Fruit fly (Drosophila melanogaster): ENCODE data around the gene rdgC.

The rdgC gene

DNA sequence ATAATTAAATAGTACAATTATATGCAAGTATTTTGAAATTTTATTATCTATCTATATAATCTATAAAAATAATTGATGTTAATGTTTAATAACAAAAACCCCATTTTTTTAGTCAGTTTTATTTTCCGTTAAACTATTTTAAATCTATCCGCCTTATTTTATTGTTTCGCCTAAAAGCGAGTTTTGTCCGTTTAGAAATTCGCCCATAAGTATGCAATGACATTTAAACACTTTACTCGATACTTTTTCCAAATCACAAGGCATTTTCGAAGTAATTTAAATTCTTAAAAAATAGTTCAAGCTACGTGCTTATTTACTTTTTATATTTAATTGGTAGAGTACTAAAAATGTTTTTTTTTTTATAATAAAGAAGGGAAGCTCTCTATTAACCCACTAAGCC, 27.0 kb upstream of the rdgC start (continued):
- no peak for TF ChIP-seq Antp (GFP tag; optimal IDR thresholded peaks at IDR 0.05)
- peak; percentile 44 for TF ChIP-seq E2f2 (GFP tag; IDR thresholded peaks at IDR 0.05)
- TF ChIP-seq CG17361 (GFP tag; IDR thresholded peaks at IDR 0.05): no peak
- TF ChIP-seq CG9215 (GFP tag; IDR thresholded peaks at IDR 0.05): no peak
- no peak for TF ChIP-seq tx (GFP tag; optimal IDR thresholded peaks at IDR 0.05)
- no peak for TF ChIP-seq Pdp1 (GFP tag; optimal IDR thresholded peaks at IDR 0.05)
- no peak for TF ChIP-seq CG8765 (GFP tag; IDR thresholded peaks at IDR 0.05)
- no peak for TF ChIP-seq jing (GFP tag; optimal IDR thresholded peaks at IDR 0.05)
- TF ChIP-seq Stat92E (GFP tag; optimal IDR thresholded peaks at IDR 0.05): no peak
- TF ChIP-seq sens-2 (GFP tag; IDR thresholded peaks at IDR 0.05): no peak
- no peak for TF ChIP-seq CG11723 (GFP tag; optimal IDR thresholded peaks at IDR 0.05)
- no peak for TF ChIP-seq Chrac-16 (GFP tag; optimal IDR thresholded peaks at IDR 0.05)
- peak; percentile 30 for TF ChIP-seq BEAF-32 (GFP tag; optimal IDR thresholded peaks at IDR 0.05)
- TF ChIP-seq CG12155 (GFP tag; optimal IDR thresholded peaks at IDR 0.05): peak; percentile 67

dm6 chr3L:20221412-20221864, 26.4 kb upstream of the rdgC start, which contains the start of gene CG17145:
Gene CG17145, plus strand, starts transcription at chr3L:20221814.
- peak; percentile 24 for TF ChIP-seq CG10209 (GFP tag; optimal IDR thresholded peaks at IDR 0.05)
- 0 out of 2 replicates have a peak, but pooled peaks have one; percentile 28 for TF ChIP-seq Rfx (GFP tag; IDR thresholded peaks at IDR 0.05)
- 0 out of 3 replicates have a peak, but pooled peaks have one; percentile 11 for TF ChIP-seq CG11695 (GFP tag; IDR thresholded peaks at IDR 0.05)
- TF ChIP-seq Scr (GFP tag; IDR thresholded peaks at IDR 0.05; ENCODE audit: partially characterized antibody): no peak
- TF ChIP-seq CG14965 (GFP tag; optimal IDR thresholded peaks at IDR 0.05; ENCODE audit: borderline replicate concordance): no peak
- TF ChIP-seq CG13624 (GFP tag; optimal IDR thresholded peaks at IDR 0.05): no peak
- no peak for TF ChIP-seq CG17361 (GFP tag; IDR thresholded peaks at IDR 0.05)
- TF ChIP-seq CG18011 (GFP tag; optimal IDR thresholded peaks at IDR 0.05): no peak
- peak; percentile 56 for TF ChIP-seq cwo (GFP tag; optimal IDR thresholded peaks at IDR 0.05)
- no peak for TF ChIP-seq CG12769 (tag; optimal IDR thresholded peaks at IDR 0.05)
- TF ChIP-seq CG9727 (GFP tag; optimal IDR thresholded peaks at IDR 0.05): peak; percentile 7
- TF ChIP-seq CG33213 (GFP tag; optimal IDR thresholded peaks at IDR 0.05): no peak
- peak; percentile 96 for TF ChIP-seq D19B (GFP tag; optimal IDR thresholded peaks at IDR 0.05)
- peak; percentile 60 for TF ChIP-seq exex (tag; optimal IDR thresholded peaks at IDR 0.05)
- peak; percentile 27 for TF ChIP-seq CG15514 (GFP tag; optimal IDR thresholded peaks at IDR 0.05)
- TF ChIP-seq CG11504 (tag; optimal IDR thresholded peaks at IDR 0.05): peak; percentile 41
- no peak for TF ChIP-seq Dek (tag; optimal IDR thresholded peaks at IDR 0.05)
- TF ChIP-seq fd3F (GFP tag; optimal IDR thresholded peaks at IDR 0.05): peak; percentile 7
- TF ChIP-seq CG18619 (GFP tag; optimal IDR thresholded peaks at IDR 0.05): peak; percentile 4
- TF ChIP-seq CG10147 (GFP tag; optimal IDR thresholded peaks at IDR 0.05): no peak
- peak; percentile 18 for TF ChIP-seq sd (tag; optimal IDR thresholded peaks at IDR 0.05)
- peak; percentile 25 for TF ChIP-seq Nf-YC (tag; optimal IDR thresholded peaks at IDR 0.05)
- TF ChIP-seq pb (GFP tag; optimal IDR thresholded peaks at IDR 0.05): no peak
- no peak for TF ChIP-seq H15 (GFP tag; IDR thresholded peaks at IDR 0.05)
- no peak for TF ChIP-seq cg (GFP tag; optimal IDR thresholded peaks at IDR 0.05)
- peak; percentile 19 for TF ChIP-seq Fer3 (tag; optimal IDR thresholded peaks at IDR 0.05)
- peak; percentile 52 for TF ChIP-seq CoRest (tag; optimal IDR thresholded peaks at IDR 0.05)
- no peak for TF ChIP-seq nau (GFP tag; optimal IDR thresholded peaks at IDR 0.05)
- TF ChIP-seq wdn (GFP tag; IDR thresholded peaks at IDR 0.05): no peak
- no peak for TF ChIP-seq Drgx (GFP tag; IDR thresholded peaks at IDR 0.05)
- peak in 1 of 2 experiments; percentile 56 for TF ChIP-seq Hr51 (GFP tag; optimal IDR thresholded peaks at IDR 0.05)
- peak; percentile 68 for TF ChIP-seq lab (GFP tag; optimal IDR thresholded peaks at IDR 0.05)
- TF ChIP-seq CG12104 (GFP tag; optimal IDR thresholded peaks at IDR 0.05): peak; percentile 15
- peak; percentile 18 for TF ChIP-seq CG7556 (GFP tag; optimal IDR thresholded peaks at IDR 0.05)
- peak; percentile 60 for TF ChIP-seq gem (tag; optimal IDR thresholded peaks at IDR 0.05)

Data from whole organism, embryonic.